Fruit fly (Drosophila melanogaster) whole organism, embryonic: ENCODE results near the gene CG5104.
A peak's percentile ranks its signal among the peaks of the same experiment; 100 is the strongest.

Experiments
- C15 ChIP-seq: fragments of 200-800 bp; sonication (Bioruptor generic); IDR thresholded peaks from 3 replicates; pipeline ENCODE4 v1.3.6; 2022; ENCODE audit warnings: missing biosample characterization, missing genetic modification characterization
- CG10209 ChIP-seq: fragments of 200-800 bp; sonication (Bioruptor generic); optimal IDR thresholded peaks from 3 replicates; lab custom pipeline; 2017; ENCODE audit warnings: missing biosample characterization, mild to moderate bottlenecking, missing genetic modification characterization, missing genetic modification reagents
- CG11085 ChIP-seq: fragments of 200-800 bp; sonication (Bioruptor generic); IDR thresholded peaks from 2 replicates; pipeline ENCODE4 v1.3.6; 2022; ENCODE audit warnings: missing biosample characterization, missing genetic modification characterization
- CG12104 ChIP-seq: fragments of 200-800 bp; sonication (Bioruptor generic); optimal IDR thresholded peaks from 3 replicates; lab custom pipeline; 2016; ENCODE audit warnings: missing biosample characterization, missing genetic modification characterization
- CG12299 ChIP-seq: fragments of 200-800 bp; sonication (Bioruptor generic); optimal IDR thresholded peaks from 2 replicates; lab custom pipeline; 2018; ENCODE audit warnings: missing biosample characterization, mild to moderate bottlenecking, missing genetic modification characterization
- CG14710 ChIP-seq: fragments of 200-800 bp; sonication (Bioruptor generic); optimal IDR thresholded peaks from 3 replicates; lab custom pipeline; 2019; ENCODE audit warnings: missing biosample characterization, mild to moderate bottlenecking, missing genetic modification characterization, moderate library complexity
- CG2120 ChIP-seq: fragments of 200-800 bp; sonication (Bioruptor generic); optimal IDR thresholded peaks from 3 replicates; lab custom pipeline; 2016; ENCODE audit warnings: missing biosample characterization, missing genetic modification characterization
- CG30403 ChIP-seq: fragments of 200-800 bp; sonication (Bioruptor generic); optimal IDR thresholded peaks from 3 replicates; lab custom pipeline; 2016; ENCODE audit warnings: missing biosample characterization, missing genetic modification characterization
- CG3163 ChIP-seq: fragments of 200-800 bp; sonication (Bioruptor generic); optimal IDR thresholded peaks from 3 replicates; lab custom pipeline; 2016; ENCODE audit warnings: missing biosample characterization, missing genetic modification characterization
- CG3995 ChIP-seq: fragments of 200-800 bp; sonication (Bioruptor generic); optimal IDR thresholded peaks from 3 replicates; lab custom pipeline; 2016; ENCODE audit warnings: missing biosample characterization, missing genetic modification characterization
- CG4282 ChIP-seq: fragments of 200-800 bp; sonication (Bioruptor generic); optimal IDR thresholded peaks from 2 replicates; lab custom pipeline; 2016; ENCODE audit warnings: missing biosample characterization, missing genetic modification characterization
- CG4328 ChIP-seq: fragments of 200-800 bp; sonication (Bioruptor generic); optimal IDR thresholded peaks from 3 replicates; lab custom pipeline; 2017; ENCODE audit warnings: missing biosample characterization, missing genetic modification reagents, missing genetic modification characterization
- CG4424 ChIP-seq: fragments of 200-800 bp; sonication (Bioruptor generic); optimal IDR thresholded peaks from 3 replicates; lab custom pipeline; 2016; ENCODE audit warnings: missing biosample characterization, missing genetic modification characterization
- CG4730 ChIP-seq: fragments of 200-800 bp; sonication (Bioruptor generic); IDR thresholded peaks from 2 replicates; pipeline ENCODE4 v1.3.6; 2022; ENCODE audit warnings: missing biosample characterization, missing genetic modification characterization
- CG4820 ChIP-seq: fragments of 200-800 bp; sonication (Bioruptor generic); optimal IDR thresholded peaks from 3 replicates; lab custom pipeline; 2016; ENCODE audit warnings: missing biosample characterization, missing genetic modification characterization
- CG5180 ChIP-seq: fragments of 200-800 bp; sonication (Bioruptor generic); optimal IDR thresholded peaks from 3 replicates; lab custom pipeline; 2017; ENCODE audit warnings: missing biosample characterization, missing genetic modification characterization, mild to moderate bottlenecking, moderate library complexity, missing genetic modification reagents
- CG6272 ChIP-seq: fragments of 200-800 bp; sonication (Bioruptor generic); IDR thresholded peaks from 2 replicates; pipeline ENCODE4 v1.3.6; 2022; ENCODE audit warnings: missing biosample characterization, missing genetic modification characterization
- CG6765 ChIP-seq: fragments of 200-800 bp; sonication (Bioruptor generic); optimal IDR thresholded peaks from 3 replicates; lab custom pipeline; 2017; ENCODE audit warnings: missing biosample characterization, mild to moderate bottlenecking, missing genetic modification characterization
- CG7987 ChIP-seq: fragments of 200-800 bp; sonication (Bioruptor generic); optimal IDR thresholded peaks from 2 replicates; lab custom pipeline; 2018; ENCODE audit warnings: missing biosample characterization, mild to moderate bottlenecking, missing genetic modification characterization, moderate library complexity
- CG8290 ChIP-seq, 3 experiments: fragments of 200-800 bp; sonication (Bioruptor generic); optimal IDR thresholded peaks; 2 replicates each; lab custom pipeline; 2016 to 2019; ENCODE audit warnings: missing biosample characterization in 3 of 3, missing genetic modification characterization in 3 of 3, mild to moderate bottlenecking in 2 of 3, moderate library complexity in 1 of 3
- CG9437 ChIP-seq: fragments of 200-800 bp; sonication (Bioruptor generic); optimal IDR thresholded peaks from 2 replicates; lab custom pipeline; 2018; ENCODE audit warnings: missing biosample characterization, mild to moderate bottlenecking, missing genetic modification characterization
- CG9876 ChIP-seq: fragments of 200-800 bp; sonication (Bioruptor generic); optimal IDR thresholded peaks from 2 replicates; lab custom pipeline; 2016; ENCODE audit warnings: missing biosample characterization, missing genetic modification characterization
- D19A ChIP-seq: fragments of 200-800 bp; optimal IDR thresholded peaks from 3 replicates; lab custom pipeline; 2019; ENCODE audit warnings: missing biosample characterization, mild to moderate bottlenecking, missing genetic modification characterization, moderate library complexity
- Hr39 ChIP-seq: fragments of >200 bp; optimal IDR thresholded peaks from 2 replicates; lab custom pipeline; 2017
- Neu2 ChIP-seq: fragments of 200-800 bp; sonication (Bioruptor generic); optimal IDR thresholded peaks from 3 replicates; lab custom pipeline; 2016; ENCODE audit warnings: missing biosample characterization, missing genetic modification characterization, borderline replicate concordance
- Nf-YB ChIP-seq: fragments of 200-800 bp; sonication (Bioruptor generic); optimal IDR thresholded peaks from 3 replicates; lab custom pipeline; 2019; ENCODE audit warnings: missing biosample characterization, mild to moderate bottlenecking, missing genetic modification characterization, moderate library complexity
- PHDP ChIP-seq: fragments of 200-800 bp; sonication (Bioruptor generic); optimal IDR thresholded peaks from 3 replicates; lab custom pipeline; 2018; ENCODE audit warnings: missing biosample characterization, mild to moderate bottlenecking, missing genetic modification characterization, moderate library complexity
- Ptx1 ChIP-seq: fragments of 200-800 bp; sonication (Bioruptor generic); IDR thresholded peaks from 2 replicates; pipeline ENCODE4 v1.3.6; 2022; ENCODE audit warnings: missing biosample characterization, missing genetic modification characterization
- Rfx ChIP-seq: fragments of 200-800 bp; sonication (Bioruptor generic); IDR thresholded peaks from 2 replicates; pipeline ENCODE4 v1.3.6; 2022; ENCODE audit warnings: missing biosample characterization, missing genetic modification characterization
- Sox102F ChIP-seq: fragments of 200-800 bp; sonication (Bioruptor generic); optimal IDR thresholded peaks from 2 replicates; lab custom pipeline; 2018; ENCODE audit warnings: missing biosample characterization, mild to moderate bottlenecking, missing genetic modification characterization, moderate library complexity
- Usf ChIP-seq: fragments of 200-800 bp; sonication (Bioruptor generic); optimal IDR thresholded peaks from 2 replicates; lab custom pipeline; 2017; ENCODE audit warnings: missing genotype, missing biosample characterization, missing genetic modification characterization
- YL-1 ChIP-seq: fragments of 200-800 bp; sonication (Bioruptor generic); optimal IDR thresholded peaks from 3 replicates; lab custom pipeline; 2017; ENCODE audit warnings: missing biosample characterization, mild to moderate bottlenecking, missing genetic modification characterization
- crol ChIP-seq: fragments of 200-800 bp; sonication (Bioruptor generic); IDR thresholded peaks from 2 replicates; pipeline ENCODE4 v1.3.6; 2022; ENCODE audit warnings: missing biosample characterization, missing genetic modification characterization
- disco-r ChIP-seq: fragments of 200-800 bp; sonication (Bioruptor generic); optimal IDR thresholded peaks from 2 replicates; lab custom pipeline; 2016; ENCODE audit warnings: missing biosample characterization, missing genetic modification characterization
- grau ChIP-seq: fragments of 200-800 bp; optimal IDR thresholded peaks from 3 replicates; lab custom pipeline; 2019; ENCODE audit warnings: missing biosample characterization, mild to moderate bottlenecking, missing genetic modification characterization, moderate library complexity
- gsb ChIP-seq: fragments of 200-800 bp; sonication (Bioruptor generic); IDR thresholded peaks from 2 replicates; pipeline ENCODE4 v1.3.6; 2022; ENCODE audit warnings: missing biosample characterization, missing genetic modification characterization
- ind ChIP-seq: fragments of 200-800 bp; sonication (Bioruptor generic); optimal IDR thresholded peaks from 3 replicates; lab custom pipeline; 2016; ENCODE audit warnings: missing biosample characterization, missing genetic modification characterization
- lmd ChIP-seq: fragments of 200-800 bp; sonication (Bioruptor generic); IDR thresholded peaks from 2 replicates; pipeline ENCODE4 v1.3.6; 2022; ENCODE audit warnings: missing biosample characterization, missing genetic modification characterization
- luna ChIP-seq: fragments of 200-800 bp; sonication (Bioruptor generic); optimal IDR thresholded peaks from 2 replicates; lab custom pipeline; 2016; ENCODE audit warnings: missing biosample characterization, missing genetic modification characterization
- nau ChIP-seq: fragments of 200-800 bp; sonication (Bioruptor generic); optimal IDR thresholded peaks from 3 replicates; lab custom pipeline; 2017; ENCODE audit warnings: missing biosample characterization, mild to moderate bottlenecking, missing genetic modification characterization, missing genetic modification reagents
- odd ChIP-seq: fragments of 200-800 bp; sonication (Bioruptor generic); optimal IDR thresholded peaks from 2 replicates; lab custom pipeline; 2017; ENCODE audit warnings: missing biosample characterization, mild to moderate bottlenecking, missing genetic modification characterization
- pan ChIP-seq, 4 experiments: fragments of >200 bp in 3 of 4; fragments of 200-800 bp in 1 of 4; sonication (Bioruptor generic) in 1 of 4; optimal IDR thresholded peaks in 3 of 4; IDR thresholded peaks in 1 of 4; 2 replicates each; pipeline versions ENCODE4 v1.3.6 to Lab custom; 2017 to 2022; ENCODE audit warnings: missing biosample characterization in 2 of 4, missing genetic modification characterization in 2 of 4, mixed read lengths in 1 of 4
- pho ChIP-seq: fragments of 200-800 bp; sonication (Bioruptor generic); optimal IDR thresholded peaks from 2 replicates; lab custom pipeline; 2016; ENCODE audit warnings: missing biosample characterization, missing genetic modification characterization
- psq ChIP-seq: fragments of 200-800 bp; sonication (Bioruptor generic); optimal IDR thresholded peaks from 2 replicates; lab custom pipeline; 2017; ENCODE audit warnings: missing biosample characterization, missing genetic modification characterization
- rib ChIP-seq: fragments of 200-800 bp; sonication (Bioruptor generic); IDR thresholded peaks from 2 replicates; pipeline ENCODE4 v1.3.6; 2022; ENCODE audit warnings: missing biosample characterization, missing genetic modification characterization
- shn ChIP-seq: fragments of 200-800 bp; sonication (Bioruptor generic); optimal IDR thresholded peaks from 3 replicates; lab custom pipeline; 2016; ENCODE audit warnings: missing biosample characterization, missing genetic modification characterization
- tin ChIP-seq: fragments of 200-800 bp; sonication (Bioruptor generic); optimal IDR thresholded peaks from 3 replicates; lab custom pipeline; 2016; ENCODE audit warnings: missing biosample characterization, missing genetic modification characterization
- tll ChIP-seq, 2 experiments: fragments of 200-800 bp in 1 of 2; fragments of >200 bp in 1 of 2; sonication (Bioruptor generic) in 1 of 2; optimal IDR thresholded peaks; 2 replicates each; lab custom pipeline; 2017 to 2019; ENCODE audit warnings: missing biosample characterization in 2 of 2, missing genetic modification characterization in 2 of 2, mild to moderate bottlenecking in 1 of 2, moderate library complexity in 1 of 2
- wdn ChIP-seq: fragments of 200-800 bp; sonication (Bioruptor generic); IDR thresholded peaks from 2 replicates; pipeline ENCODE4 v1.3.6; 2022; ENCODE audit warnings: missing biosample characterization, missing genetic modification characterization

The CG5104 gene

dm6 chr3L:20473021-20473799, 47.6 kb upstream of the CG5104 start, which contains the start of the genes CG32428 and CG5969 (continued):
- TF ChIP-seq CG14710 (tag; lab: Kevin White, UChicago) = peak; percentile 96
- peak; percentile 69 for TF ChIP-seq psq
- TF ChIP-seq grau (tag; lab: Kevin White, UChicago) = peak; percentile 62
- TF ChIP-seq CG9876 (GFP tag; lab: Kevin White, UChicago) = no peak
- TF ChIP-seq PHDP (tag; lab: Kevin White, UChicago) = peak; percentile 64
- peak; percentile 59 for TF ChIP-seq D19A
- no peak for TF ChIP-seq disco-r (GFP tag; lab: Kevin White, UChicago)
- TF ChIP-seq tin = no peak
- TF ChIP-seq YL-1 (GFP tag; lab: Kevin White, UChicago) = peak; percentile 44
- peak; percentile 64 for TF ChIP-seq lmd (GFP tag; lab: Robert Waterston, UW)
- TF ChIP-seq Ptx1 (GFP tag; lab: Robert Waterston, UW) = peak; percentile 70
- peak; percentile 55 for TF ChIP-seq CG12104
- 0 out of 2 replicates have a peak, but pooled peaks have one; percentile 24 for TF ChIP-seq CG6272 (GFP tag; lab: Robert Waterston, UW)
- TF ChIP-seq Sox102F (GFP tag; lab: Kevin White, UChicago) = peak; percentile 51
- no peak for TF ChIP-seq CG8290 (GFP tag; optimal IDR thresholded peaks at IDR 0.05; lab: Kevin White, UChicago)
- peak in 1 of 2 experiments; percentile 58 for TF ChIP-seq CG8290 (tag; optimal IDR thresholded peaks at IDR 0.05; lab: Kevin White, UChicago)
- TF ChIP-seq CG5180 = no peak
- TF ChIP-seq odd (GFP tag; lab: Kevin White, UChicago) = peak; percentile 15
- TF ChIP-seq CG4730 (GFP tag; lab: Robert Waterston, UW) = no peak
- TF ChIP-seq tll (GFP tag; optimal IDR thresholded peaks at IDR 0.05; lab: Kevin White, UChicago) = no peak
- TF ChIP-seq Hr39 (lab: Kevin White, UChicago) = no peak
- no peak for TF ChIP-seq luna (GFP tag; lab: Kevin White, UChicago)
- TF ChIP-seq Usf (GFP tag; lab: Kevin White, UChicago) = peak; percentile 55
- TF ChIP-seq pan (optimal IDR thresholded peaks at IDR 0.05; lab: Kevin White, UChicago) = no peak
- TF ChIP-seq pan (GFP tag; optimal IDR thresholded peaks at IDR 0.05 in 1 of 2, IDR thresholded peaks at IDR 0.05 in 1 of 2) = peak in 1 of 2 experiments; percentile 77
- TF ChIP-seq Nf-YB (GFP tag; lab: Kevin White, UChicago) = peak; percentile 58
- peak; percentile 68 for TF ChIP-seq ind (GFP tag; lab: Kevin White, UChicago)
- TF ChIP-seq pho = no peak
- TF ChIP-seq CG7987 = peak; percentile 12
- TF ChIP-seq shn = no peak
- TF ChIP-seq CG4424 (GFP tag; lab: Kevin White, UChicago) = peak; percentile 37
- TF ChIP-seq CG9437 (GFP tag; lab: Kevin White, UChicago) = peak; percentile 11
- TF ChIP-seq Rfx (GFP tag; lab: Robert Waterston, UW) = peak; percentile 81
- no peak for TF ChIP-seq Neu2 (GFP tag; lab: Kevin White, UChicago)
- peak; percentile 41; the same call in 1 of the 2 replicates for TF ChIP-seq CG11085 (GFP tag; lab: Robert Waterston, UW)
- no peak for TF ChIP-seq CG4820
- no peak for TF ChIP-seq CG4282 (GFP tag; lab: Kevin White, UChicago)
- TF ChIP-seq CG6765 (GFP tag; lab: Kevin White, UChicago) = peak; percentile 12
- TF ChIP-seq crol (GFP tag; lab: Robert Waterston, UW) = no peak
- TF ChIP-seq CG2120 (GFP tag; lab: Kevin White, UChicago) = peak; percentile 70
- peak; percentile 50 for TF ChIP-seq CG30403 (GFP tag; lab: Kevin White, UChicago)
- no peak for TF ChIP-seq CG4328
- TF ChIP-seq gsb = 0 out of 2 replicates have a peak, but pooled peaks have one; percentile 23
- peak; percentile 77 for TF ChIP-seq rib (GFP tag; lab: Robert Waterston, UW)
- TF ChIP-seq nau (GFP tag; lab: Kevin White, UChicago) = no peak
- TF ChIP-seq C15 (GFP tag; lab: Robert Waterston, UW) = no peak
- TF ChIP-seq wdn = 0 out of 2 replicates have a peak, but pooled peaks have one; percentile 43
- peak; percentile 19 for TF ChIP-seq CG12299
- TF ChIP-seq CG10209 (GFP tag; lab: Kevin White, UChicago) = peak; percentile 70
- no peak for TF ChIP-seq CG3163 (GFP tag; lab: Kevin White, UChicago)
- TF ChIP-seq CG3995 = peak; percentile 95
